Worm (Caenorhabditis elegans) whole organism, young adult: ENCODE data around the gene clec-84.

Source experiments
- C17E4.6 ChIP-seq: fragments of 200-800 bp; sonication (Bioruptor generic); IDR thresholded peaks from 2 replicates; pipeline ENCODE4 v1.3.6; 2022; ENCODE audit warnings: missing genetic modification reagents, missing genetic modification characterization, missing compliant biosample characterization
- F52B5.7 ChIP-seq: sonication (generic microtip); optimal IDR thresholded peaks from 2 replicates; lab custom pipeline; 2016; ENCODE audit warnings: mild to moderate bottlenecking, missing genetic modification characterization, missing compliant biosample characterization
- T07F8.4 ChIP-seq: sonication (generic microtip); optimal IDR thresholded peaks from 2 replicates; lab custom pipeline; 2016; ENCODE audit warnings: mild to moderate bottlenecking, missing genetic modification characterization, moderate library complexity, missing compliant biosample characterization
- dpff-1 ChIP-seq: sonication (generic microtip); optimal IDR thresholded peaks from 2 replicates; lab custom pipeline; 2017; ENCODE audit warnings: mild to moderate bottlenecking, missing genetic modification characterization, missing compliant biosample characterization
- hlh-12 ChIP-seq: sonication (generic microtip); optimal IDR thresholded peaks from 2 replicates; lab custom pipeline; 2016; ENCODE audit warnings: missing genetic modification characterization, missing compliant biosample characterization
- nhr-27 ChIP-seq: fragments of 200-800 bp; sonication (Bioruptor generic); optimal IDR thresholded peaks from 2 replicates; lab custom pipeline; 2018; ENCODE audit warnings: mild to moderate bottlenecking, missing genetic modification characterization, moderate library complexity, missing compliant biosample characterization
- nhr-80 ChIP-seq: sonication (generic microtip); optimal IDR thresholded peaks from 2 replicates; lab custom pipeline; 2016; ENCODE audit warnings: missing genetic modification characterization, missing compliant biosample characterization
- pha-4 ChIP-seq: fragments of 150-350 bp; sonication (generic microtip); optimal IDR thresholded peaks from 2 replicates; lab custom pipeline; 2014; ENCODE audit warnings: missing biosample characterization, missing genetic modification reagents, missing genetic modification characterization
- rec-8 ChIP-seq, 2 experiments: sonication (generic microtip); optimal IDR thresholded peaks; 2 replicates each; lab custom pipeline; 2016; ENCODE audit warnings: mild to moderate bottlenecking in 2 of 2, missing genetic modification characterization in 2 of 2, missing genetic modification reagents in 2 of 2, missing genotype in 2 of 2, missing biosample characterization in 1 of 2, missing compliant biosample characterization in 1 of 2, moderate library complexity in 1 of 2
- snpc-1.1 ChIP-seq: sonication (generic microtip); optimal IDR thresholded peaks from 2 replicates; lab custom pipeline; 2017; ENCODE audit warnings: missing genetic modification characterization, mild to moderate bottlenecking, missing compliant biosample characterization, antibody characterized with exemption, moderate library complexity, missing genotype, missing genetic modification reagents; ENCODE audit not compliant: insufficient read depth

DNA sequence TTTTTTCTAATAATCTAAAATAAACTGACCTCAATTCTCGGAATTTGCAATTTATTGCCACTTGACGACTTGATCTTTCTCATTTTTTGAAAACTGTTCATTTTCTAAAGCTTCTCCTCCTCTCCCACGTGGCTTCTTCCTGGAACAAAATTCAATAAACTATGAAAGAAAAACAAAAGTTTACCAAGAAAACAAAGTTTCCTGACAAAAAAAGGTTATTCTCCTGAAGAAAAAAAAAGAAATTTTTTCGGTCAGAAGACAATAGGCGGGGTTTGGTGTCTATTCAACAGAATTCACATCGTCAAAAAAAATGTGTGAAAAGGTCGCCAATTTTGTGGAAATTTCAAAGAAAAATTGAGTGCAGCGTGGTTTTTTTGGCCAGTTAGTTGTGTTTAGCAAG, 22.5 kb downstream of the clec-84 start, which contains the start of gene Y54G2A.16:
- TF ChIP-seq F52B5.7 (tag; lab: Kevin White, UChicago) (no peak), dpff-1 (tag; lab: Kevin White, UChicago) (no peak), nhr-27 (no peak), nhr-80 (tag; lab: Kevin White, UChicago) (no peak), hlh-12 (no peak), pha-4 (tag; lab: Kevin White, UChicago) (no peak), snpc-1.1 (tag; lab: Kevin White, UChicago) (no peak), T07F8.4 (no peak), C17E4.6 (GFP tag; lab: Robert Waterston, UW) (no peak), rec-8 (tag; optimal IDR thresholded peaks at IDR 0.05; lab: Kevin White, UChicago) (no peak)
